Worm (Caenorhabditis elegans): ENCODE results near the gene F16H6.8.

- TF ChIP-seq ceh-62 (tag; optimal IDR thresholded peaks at IDR 0.05) = no peak
- no peak for TF ChIP-seq aly-2 (tag; optimal IDR thresholded peaks at IDR 0.05)
- TF ChIP-seq lin-15B (tag; optimal IDR thresholded peaks at IDR 0.05) = no peak
- TF ChIP-seq ZK546.5 (tag; optimal IDR thresholded peaks at IDR 0.05) = no peak
- TF ChIP-seq D1046.2 (GFP tag; IDR thresholded peaks at IDR 0.05) = no peak
- TF ChIP-seq mdl-1 (tag; optimal IDR thresholded peaks at IDR 0.05) = no peak
- no peak for TF ChIP-seq unc-62 (GFP tag; optimal IDR thresholded peaks at IDR 0.05 in 1 of 2)
- TF ChIP-seq unc-62 (tag; optimal IDR thresholded peaks at IDR 0.05) = no peak
- no peak for TF ChIP-seq mdt-29 (GFP tag; IDR thresholded peaks at IDR 0.05)
- no peak for TF ChIP-seq nhr-237 (tag; optimal IDR thresholded peaks at IDR 0.05)
- no peak for TF ChIP-seq mxl-2 (GFP tag; conservative IDR thresholded peaks at IDR 0.05)
- TF ChIP-seq ces-1 (GFP tag; optimal IDR thresholded peaks at IDR 0.05) = no peak
- no peak for TF ChIP-seq duxl-1 (tag; optimal IDR thresholded peaks at IDR 0.05; ENCODE audit: poor library complexity)
- TF ChIP-seq nhr-11 (tag; optimal IDR thresholded peaks at IDR 0.05) = no peak
- no peak for TF ChIP-seq ctbp-1 (GFP tag; IDR thresholded peaks at IDR 0.05)
These were observed 28.3 kb upstream of the F16H6.8 start for ce11 chrV:18244408-18244807.

All from whole organism, L4 larva.